Fruit fly (Drosophila melanogaster) whole organism, embryonic: ENCODE results near the gene Lamtor5.

Experiments
- BEAF-32 ChIP-seq: fragments of 200-800 bp; sonication (Bioruptor generic); optimal IDR thresholded peaks from 3 replicates; lab custom pipeline; 2017; ENCODE audit warnings: missing biosample characterization, missing genetic modification characterization, mild to moderate bottlenecking, moderate library complexity, missing genetic modification reagents
- Bgb ChIP-seq: fragments of 200-800 bp; sonication (Bioruptor generic); IDR thresholded peaks from 2 replicates; pipeline ENCODE4 v1.3.6; 2022; ENCODE audit warnings: missing biosample characterization, missing genetic modification characterization; ENCODE audit not compliant: partially characterized antibody
- BtbVII ChIP-seq: fragments of 200-800 bp; sonication (Bioruptor generic); optimal IDR thresholded peaks from 3 replicates; lab custom pipeline; 2017; ENCODE audit warnings: missing biosample characterization, mild to moderate bottlenecking, missing genetic modification characterization
- CG10267 ChIP-seq: fragments of 200-800 bp; sonication (Bioruptor generic); optimal IDR thresholded peaks from 2 replicates; lab custom pipeline; 2018; ENCODE audit warnings: missing biosample characterization, mild to moderate bottlenecking, missing genetic modification characterization, moderate library complexity
- CG11456 ChIP-seq: fragments of 200-800 bp; sonication (Bioruptor generic); IDR thresholded peaks from 3 replicates; pipeline ENCODE4 v1.3.6; 2022; ENCODE audit warnings: missing biosample characterization, missing genetic modification characterization
- CG13287 ChIP-seq: fragments of 200-800 bp; sonication (Bioruptor generic); IDR thresholded peaks from 2 replicates; pipeline ENCODE4 v1.3.6; 2022; ENCODE audit warnings: missing biosample characterization, missing genetic modification characterization; ENCODE audit not compliant: partially characterized antibody
- CG14860 ChIP-seq: fragments of 200-800 bp; sonication (Bioruptor generic); IDR thresholded peaks from 3 replicates; pipeline ENCODE4 v1.3.6; 2022; ENCODE audit warnings: missing biosample characterization, missing genetic modification characterization; ENCODE audit not compliant: partially characterized antibody
- CG15479 ChIP-seq: fragments of 200-800 bp; sonication (Bioruptor generic); optimal IDR thresholded peaks from 3 replicates; lab custom pipeline; 2019; ENCODE audit warnings: missing biosample characterization, mild to moderate bottlenecking, missing genetic modification characterization, moderate library complexity
- CG16815 ChIP-seq: fragments of 200-800 bp; sonication (Bioruptor generic); optimal IDR thresholded peaks from 3 replicates; lab custom pipeline; 2017; ENCODE audit warnings: missing biosample characterization, mild to moderate bottlenecking, missing genetic modification characterization
- CG17186 ChIP-seq: fragments of 200-800 bp; sonication (Bioruptor generic); optimal IDR thresholded peaks from 3 replicates; lab custom pipeline; 2017; ENCODE audit warnings: missing biosample characterization, missing genetic modification reagents, missing genetic modification characterization
- CG18599 ChIP-seq: fragments of 200-800 bp; sonication (Bioruptor generic); optimal IDR thresholded peaks from 3 replicates; lab custom pipeline; 2017; ENCODE audit warnings: missing biosample characterization, missing genetic modification characterization, mild to moderate bottlenecking, moderate library complexity, missing genetic modification reagents
- CG2116 ChIP-seq: fragments of 200-800 bp; sonication (Bioruptor generic); optimal IDR thresholded peaks from 3 replicates; lab custom pipeline; 2018; ENCODE audit warnings: missing biosample characterization, mild to moderate bottlenecking, missing genetic modification characterization
- CG31388 ChIP-seq: fragments of 200-800 bp; sonication (Bioruptor generic); optimal IDR thresholded peaks from 2 replicates; lab custom pipeline; 2016; ENCODE audit warnings: missing biosample characterization, missing genetic modification characterization
- CG34224 ChIP-seq: fragments of 200-800 bp; sonication (Bioruptor generic); IDR thresholded peaks from 3 replicates; pipeline ENCODE4 v1.3.6; 2022; ENCODE audit warnings: missing biosample characterization, missing genetic modification characterization; ENCODE audit not compliant: partially characterized antibody
- CG4617 ChIP-seq: fragments of 200-800 bp; sonication (Bioruptor generic); optimal IDR thresholded peaks from 3 replicates; lab custom pipeline; 2016; ENCODE audit warnings: missing biosample characterization, missing genetic modification characterization, borderline replicate concordance
- CG6791 ChIP-seq: fragments of 200-800 bp; sonication (Bioruptor generic); IDR thresholded peaks from 3 replicates; pipeline ENCODE4 v1.3.6; 2022; ENCODE audit warnings: missing biosample characterization, missing genetic modification characterization; ENCODE audit not compliant: partially characterized antibody
- Dll ChIP-seq: fragments of 200-800 bp; sonication (Bioruptor generic); IDR thresholded peaks from 4 replicates; pipeline ENCODE4 v1.3.6; 2022; ENCODE audit warnings: missing biosample characterization, missing genetic modification characterization; ENCODE audit not compliant: partially characterized antibody
- Doc2 ChIP-seq: fragments of 200-800 bp; sonication (Bioruptor generic); IDR thresholded peaks from 2 replicates; pipeline ENCODE4 v1.3.6; 2022; ENCODE audit warnings: missing biosample characterization, missing genetic modification characterization
- Dp ChIP-seq: fragments of 200-800 bp; sonication (Bioruptor generic); optimal IDR thresholded peaks from 2 replicates; lab custom pipeline; 2018; ENCODE audit warnings: missing biosample characterization, mild to moderate bottlenecking, missing genetic modification characterization, moderate library complexity
- Dref ChIP-seq: fragments of 200-800 bp; sonication (Bioruptor generic); IDR thresholded peaks from 2 replicates; pipeline ENCODE4 v1.3.6; 2022; ENCODE audit warnings: missing biosample characterization, missing genetic modification characterization
- E2f2 ChIP-seq: fragments of 200-800 bp; sonication (Bioruptor generic); IDR thresholded peaks from 2 replicates; pipeline ENCODE4 v1.3.6; 2022; ENCODE audit warnings: missing biosample characterization, missing genetic modification characterization
- HLH4C ChIP-seq: fragments of 200-800 bp; sonication (Bioruptor generic); IDR thresholded peaks from 3 replicates; pipeline ENCODE4 v1.3.6; 2022; ENCODE audit warnings: missing biosample characterization, missing genetic modification characterization; ENCODE audit not compliant: partially characterized antibody
- HmgD ChIP-seq: fragments of 200-800 bp; sonication (Bioruptor generic); optimal IDR thresholded peaks from 3 replicates; lab custom pipeline; 2016; ENCODE audit warnings: missing biosample characterization, missing genetic modification characterization
- Hmr ChIP-seq: fragments of 200-800 bp; sonication (Bioruptor generic); optimal IDR thresholded peaks from 3 replicates; lab custom pipeline; 2017; ENCODE audit warnings: mild to moderate bottlenecking, missing biosample characterization, missing genetic modification reagents, missing genetic modification characterization
- Hr3 ChIP-seq: fragments of 200-800 bp; sonication (Bioruptor generic); optimal IDR thresholded peaks from 3 replicates; lab custom pipeline; 2016; ENCODE audit warnings: missing biosample characterization, missing genetic modification characterization
- Hr39 ChIP-seq: fragments of >200 bp; optimal IDR thresholded peaks from 2 replicates; lab custom pipeline; 2017
- MBD-R2 ChIP-seq: fragments of 200-800 bp; sonication (Bioruptor generic); IDR thresholded peaks from 2 replicates; pipeline ENCODE4 v1.3.6; 2022; ENCODE audit warnings: missing biosample characterization, missing genetic modification characterization
- MESR4 ChIP-seq: fragments of 200-800 bp; sonication (Bioruptor generic); optimal IDR thresholded peaks from 2 replicates; lab custom pipeline; 2018; ENCODE audit warnings: missing biosample characterization, mild to moderate bottlenecking, missing genetic modification characterization, moderate library complexity
- Max ChIP-seq: fragments of 200-800 bp; sonication (Bioruptor generic); optimal IDR thresholded peaks from 2 replicates; lab custom pipeline; 2016; ENCODE audit warnings: missing biosample characterization, mild to moderate bottlenecking, missing genetic modification characterization
- Med ChIP-seq: fragments of 200-800 bp; sonication (Bioruptor generic); peaks from one replicate; lab custom pipeline; 2016; ENCODE audit warnings: missing biosample characterization, missing genetic modification characterization, mild to moderate bottlenecking, inconsistent platforms, moderate library complexity
- Rx ChIP-seq: fragments of 200-800 bp; sonication (Bioruptor generic); IDR thresholded peaks from 2 replicates; pipeline ENCODE4 v1.3.6; 2022; ENCODE audit warnings: missing biosample characterization, missing genetic modification characterization
- Sry-β ChIP-seq: fragments of 200-800 bp; sonication (Bioruptor generic); optimal IDR thresholded peaks from 2 replicates; lab custom pipeline; 2018; ENCODE audit warnings: missing biosample characterization, mild to moderate bottlenecking, missing genetic modification characterization, moderate library complexity
- Sry-δ ChIP-seq: fragments of 200-800 bp; sonication (Bioruptor generic); optimal IDR thresholded peaks from 2 replicates; lab custom pipeline; 2016; ENCODE audit warnings: missing biosample characterization, missing genetic modification characterization
- ap ChIP-seq: fragments of 200-800 bp; sonication (Bioruptor generic); IDR thresholded peaks from 2 replicates; pipeline ENCODE4 v1.3.6; 2022; ENCODE audit warnings: missing biosample characterization, missing genetic modification characterization
- bigmax ChIP-seq: fragments of 200-800 bp; sonication (Bioruptor generic); optimal IDR thresholded peaks from 2 replicates; lab custom pipeline; 2018; ENCODE audit warnings: missing biosample characterization, mild to moderate bottlenecking, missing genetic modification characterization
- dysf ChIP-seq: fragments of 200-800 bp; sonication (Bioruptor generic); IDR thresholded peaks from 3 replicates; pipeline ENCODE4 v1.3.6; 2022; ENCODE audit warnings: missing biosample characterization, missing genetic modification characterization
- gfzf ChIP-seq: fragments of 200-800 bp; sonication (Bioruptor generic); optimal IDR thresholded peaks from 2 replicates; lab custom pipeline; 2016; ENCODE audit warnings: missing biosample characterization, mild to moderate bottlenecking, missing genetic modification characterization, moderate library complexity
- gsb ChIP-seq: fragments of 200-800 bp; sonication (Bioruptor generic); IDR thresholded peaks from 2 replicates; pipeline ENCODE4 v1.3.6; 2022; ENCODE audit warnings: missing biosample characterization, missing genetic modification characterization
- hbn ChIP-seq: fragments of 200-800 bp; sonication (Bioruptor generic); IDR thresholded peaks from 2 replicates; pipeline ENCODE4 v1.3.6; 2022; ENCODE audit warnings: missing biosample characterization, missing genetic modification characterization; ENCODE audit not compliant: partially characterized antibody
- pho ChIP-seq: fragments of 200-800 bp; sonication (Bioruptor generic); optimal IDR thresholded peaks from 2 replicates; lab custom pipeline; 2016; ENCODE audit warnings: missing biosample characterization, missing genetic modification characterization
- pzg ChIP-seq: fragments of 200-800 bp; sonication (Bioruptor generic); optimal IDR thresholded peaks from 3 replicates; lab custom pipeline; 2018; ENCODE audit warnings: missing biosample characterization, mild to moderate bottlenecking, missing genetic modification characterization, moderate library complexity
- sens ChIP-seq: fragments of 200-800 bp; sonication (Bioruptor generic); peaks from one replicate; lab custom pipeline; 2016; ENCODE audit warnings: missing biosample characterization, missing genetic modification characterization
- shn ChIP-seq: fragments of 200-800 bp; sonication (Bioruptor generic); optimal IDR thresholded peaks from 3 replicates; lab custom pipeline; 2016; ENCODE audit warnings: missing biosample characterization, missing genetic modification characterization
- slbo ChIP-seq: fragments of 200-800 bp; sonication (Bioruptor generic); IDR thresholded peaks from 2 replicates; pipeline ENCODE4 v1.3.6; 2022; ENCODE audit warnings: missing biosample characterization, missing genetic modification characterization
- sna ChIP-seq: fragments of 200-800 bp; sonication (Bioruptor generic); IDR thresholded peaks from 2 replicates; pipeline ENCODE4 v1.3.6; 2022; ENCODE audit warnings: missing biosample characterization, missing genetic modification characterization; ENCODE audit not compliant: partially characterized antibody
- stwl ChIP-seq: fragments of 200-800 bp; sonication (Bioruptor generic); optimal IDR thresholded peaks from 3 replicates; lab custom pipeline; 2018; ENCODE audit warnings: missing biosample characterization, mild to moderate bottlenecking, missing genetic modification characterization, moderate library complexity
- unc-4 ChIP-seq: fragments of 200-800 bp; sonication (Bioruptor generic); IDR thresholded peaks from 2 replicates; pipeline ENCODE4 v1.3.6; 2022; ENCODE audit warnings: missing biosample characterization, missing genetic modification characterization; ENCODE audit not compliant: partially characterized antibody
- zen2 ChIP-seq: fragments of 200-800 bp; sonication (Bioruptor generic); IDR thresholded peaks from 3 replicates; pipeline ENCODE4 v1.3.6; 2022; ENCODE audit warnings: missing biosample characterization, missing genetic modification characterization; ENCODE audit not compliant: partially characterized antibody
- zfh1 ChIP-seq: fragments of 200-800 bp; sonication (Bioruptor generic); IDR thresholded peaks from 3 replicates; pipeline ENCODE4 v1.3.6; 2022; ENCODE audit warnings: missing biosample characterization, missing genetic modification characterization

Lamtor5 gene

dm6 chrX:1865673-1866072 lies 6.9 kb upstream of the Lamtor5 start, which contains the start of the genes Gcna and MED18:
Gene Gcna, minus strand, starts transcription at chrX:1865835.
Gene MED18, plus strand, starts transcription at chrX:1865909.
- TF ChIP-seq Doc2 (GFP tag; lab: Robert Waterston, UW) (no peak), hbn (GFP tag; lab: Robert Waterston, UW) (peak; percentile 29; the same call in 1 of the 2 replicates), Hr39 (lab: Kevin White, UChicago) (no peak), Sry-β (GFP tag; lab: Kevin White, UChicago) (peak; percentile 90), gsb (GFP tag; lab: Robert Waterston, UW) (no peak), CG17186 (GFP tag; lab: Kevin White, UChicago) (no peak), MESR4 (GFP tag; lab: Kevin White, UChicago) (peak; percentile 58), Max (GFP tag; lab: Kevin White, UChicago) (no peak), CG15479 (no peak), Rx (GFP tag; lab: Robert Waterston, UW) (no peak), zfh1 (GFP tag; lab: Robert Waterston, UW) (no peak), CG2116 (peak; percentile 38), CG14860 (GFP tag; lab: Robert Waterston, UW) (no peak), HLH4C (GFP tag; lab: Robert Waterston, UW) (peak; percentile 31; the same call in 1 of the 3 replicates), unc-4 (GFP tag; lab: Robert Waterston, UW) (peak; percentile 50; the same call in 1 of the 2 replicates), ap (GFP tag; lab: Robert Waterston, UW) (no peak), bigmax (GFP tag; lab: Kevin White, UChicago) (no peak), Dref (peak; percentile 75), CG18599 (GFP tag; lab: Kevin White, UChicago) (no peak), BtbVII (no peak), sens (GFP tag; lab: Kevin White, UChicago) (no peak), stwl (peak; percentile 12), BEAF-32 (GFP tag; lab: Kevin White, UChicago) (peak; percentile 23), CG31388 (GFP tag; lab: Kevin White, UChicago) (no peak), sna (GFP tag; lab: Robert Waterston, UW) (0 out of 2 replicates have a peak, but pooled peaks have one; percentile 37), CG6791 (peak; percentile 46; the same call in 1 of the 3 replicates), CG11456 (GFP tag; lab: Robert Waterston, UW) (no peak), Sry-δ (GFP tag; lab: Kevin White, UChicago) (peak; percentile 30), HmgD (GFP tag; lab: Kevin White, UChicago) (no peak), E2f2 (peak; percentile 78), pzg (GFP tag; lab: Kevin White, UChicago) (peak; percentile 41), Dll (GFP tag; lab: Robert Waterston, UW) (0 out of 4 replicates have a peak, but pooled peaks have one; percentile 51), Dp (GFP tag; lab: Kevin White, UChicago) (peak; percentile 71), Hmr (GFP tag; lab: Kevin White, UChicago) (no peak), CG4617 (GFP tag; lab: Kevin White, UChicago) (peak; percentile 17), MBD-R2 (peak; percentile 66), shn (GFP tag; lab: Kevin White, UChicago) (no peak), pho (GFP tag; lab: Kevin White, UChicago) (no peak), CG34224 (peak; percentile 56; the same call in 2 of the 3 replicates), zen2 (0 out of 3 replicates have a peak, but pooled peaks have one; percentile 22), dysf (no peak), CG10267 (tag; lab: Kevin White, UChicago) (peak; percentile 24), slbo (no peak), Hr3 (GFP tag; lab: Kevin White, UChicago) (no peak), Bgb (GFP tag; lab: Robert Waterston, UW) (peak; percentile 25; the same call in 1 of the 2 replicates), CG16815 (no peak), gfzf (GFP tag; lab: Kevin White, UChicago) (peak; percentile 3), CG13287 (GFP tag; lab: Robert Waterston, UW) (peak; percentile 55; the same call in 1 of the 2 replicates), Med (peak; percentile 8)
